Worm (Caenorhabditis elegans) whole organism, early embryonic: ENCODE data around the gene tmem-231.

Experiments used
- B0310.2 ChIP-seq: sonication (generic microtip); optimal IDR thresholded peaks from 2 replicates; lab custom pipeline; 2016; ENCODE audit warnings: mild to moderate bottlenecking, missing genetic modification characterization, missing compliant biosample characterization
- aly-1 ChIP-seq: sonication (generic microtip); optimal IDR thresholded peaks from 2 replicates; lab custom pipeline; 2016; ENCODE audit warnings: missing genetic modification characterization, missing compliant biosample characterization
- ama-1 ChIP-seq: fragments of 150-350 bp; optimal IDR thresholded peaks from 2 replicates; lab custom pipeline; 2014
- flt-1 ChIP-seq: fragments of 200-800 bp; sonication (Bioruptor generic); IDR thresholded peaks from 2 replicates; pipeline ENCODE4 v1.3.6; 2022; ENCODE audit warnings: missing genetic modification characterization, missing compliant biosample characterization
- hmbx-1 ChIP-seq: sonication (generic microtip); optimal IDR thresholded peaks from 2 replicates; lab custom pipeline; 2016; ENCODE audit warnings: mild to moderate bottlenecking, missing genetic modification characterization, missing compliant biosample characterization
- hnd-1 ChIP-seq: sonication (generic microtip); optimal IDR thresholded peaks from 2 replicates; lab custom pipeline; 2016; ENCODE audit warnings: missing genetic modification characterization, missing compliant biosample characterization
- pes-1 ChIP-seq: fragments of 200-800 bp; sonication (Bioruptor generic); IDR thresholded peaks from 2 replicates; pipeline ENCODE4 v1.3.6; 2022; ENCODE audit warnings: missing genetic modification reagents, missing genetic modification characterization, missing compliant biosample characterization
- tbx-11 ChIP-seq: fragments of 200-800 bp; sonication (Bioruptor generic); IDR thresholded peaks from 2 replicates; pipeline ENCODE4 v1.3.6; 2022; ENCODE audit warnings: missing genetic modification characterization, missing compliant biosample characterization
- tbx-37 ChIP-seq: fragments of 200-800 bp; sonication (Bioruptor generic); conservative IDR thresholded peaks from 2 replicates; pipeline ENCODE4 v1.3.6; 2022; ENCODE audit warnings: missing genetic modification reagents, missing genetic modification characterization, missing compliant biosample characterization
- tra-4 ChIP-seq: sonication (generic microtip); optimal IDR thresholded peaks from 2 replicates; lab custom pipeline; 2017; ENCODE audit warnings: missing genetic modification characterization, missing compliant biosample characterization

DNA sequence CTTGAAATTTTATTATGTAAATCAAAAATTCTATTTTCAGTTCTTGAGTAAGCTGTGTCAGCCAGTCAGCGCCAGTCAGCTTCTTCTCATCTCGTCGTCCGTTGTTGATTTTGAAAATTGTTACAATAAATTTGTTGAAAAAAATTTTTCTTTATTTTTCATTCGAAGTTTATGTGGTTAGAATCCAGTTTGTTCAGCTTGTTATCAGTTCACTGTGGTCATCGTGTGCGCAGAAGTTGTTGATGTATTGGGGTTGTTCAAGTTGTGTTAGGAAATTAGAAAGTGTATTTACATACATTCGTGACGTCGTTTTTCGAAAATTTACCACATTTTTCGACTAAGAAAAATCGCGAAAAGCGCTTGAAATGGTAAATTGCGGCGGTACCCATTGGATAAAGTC, 28.8 kb upstream of the tmem-231 start:
- TF ChIP-seq ama-1, result no peak
- TF ChIP-seq tbx-37 (GFP tag; lab: Robert Waterston, UW), result no peak
- no peak for TF ChIP-seq aly-1
- no peak for TF ChIP-seq flt-1 (GFP tag; lab: Robert Waterston, UW)
- TF ChIP-seq B0310.2 (tag; lab: Kevin White, UChicago), result no peak
- TF ChIP-seq tra-4, result no peak
- no peak for TF ChIP-seq hmbx-1 (tag; lab: Kevin White, UChicago)
- no peak for TF ChIP-seq hnd-1 (tag; lab: Kevin White, UChicago)
- TF ChIP-seq pes-1 (GFP tag; lab: Robert Waterston, UW), result no peak
- no peak for TF ChIP-seq tbx-11 (GFP tag; lab: Robert Waterston, UW)
